Fruit fly (Drosophila melanogaster): ENCODE results near the gene RhoGEF64C.

The RhoGEF64C gene

DNA sequence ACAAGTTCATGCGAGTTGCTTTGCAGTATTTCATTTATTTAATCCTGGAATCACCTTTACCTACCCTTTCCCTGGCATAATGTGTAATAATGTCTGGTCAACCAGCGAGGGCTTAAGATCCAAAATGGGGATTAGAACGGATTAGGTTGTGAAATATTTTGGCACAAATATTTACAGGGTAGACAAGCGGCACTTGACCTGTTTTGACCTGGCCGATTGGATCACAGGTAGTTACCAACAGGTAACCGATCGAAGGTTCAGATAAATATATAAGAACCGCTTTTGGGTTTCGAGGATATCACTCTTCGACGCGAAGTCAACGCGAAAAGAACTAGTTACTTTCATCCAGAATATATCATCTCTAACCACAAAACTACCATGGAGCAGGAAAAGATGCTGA is 4.7 kb downstream of the RhoGEF64C start, which contains the start of gene CG13713:
TSS of gene CG13713 (plus strand) at position 301 of the 400 bp plus-strand sequence.
- no peak for TF ChIP-seq CG17801 (GFP tag; optimal IDR thresholded peaks at IDR 0.05; ENCODE audit: partially characterized antibody)

DNA sequence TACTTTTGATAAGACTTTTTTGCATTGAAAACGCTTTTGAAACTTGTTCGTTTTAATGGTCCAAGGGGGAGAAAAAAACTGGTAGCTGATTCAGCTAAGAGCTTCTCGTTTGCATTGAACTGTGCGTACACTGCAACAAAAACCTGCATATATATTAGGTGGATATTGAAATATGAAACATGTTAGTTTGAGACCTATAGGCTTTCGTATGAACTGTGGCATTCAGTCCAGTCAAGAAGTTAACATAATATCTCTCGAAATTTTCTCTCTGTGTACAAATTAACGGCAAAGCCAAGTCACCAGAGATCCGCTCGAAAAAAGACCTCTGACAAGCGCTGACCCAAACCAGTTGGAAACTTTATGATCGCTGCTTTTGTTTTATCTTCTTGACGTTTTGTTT is 5.4 kb downstream of the RhoGEF64C start:
- no peak for TF ChIP-seq CG17801 (GFP tag; optimal IDR thresholded peaks at IDR 0.05; ENCODE audit: partially characterized antibody)

DNA sequence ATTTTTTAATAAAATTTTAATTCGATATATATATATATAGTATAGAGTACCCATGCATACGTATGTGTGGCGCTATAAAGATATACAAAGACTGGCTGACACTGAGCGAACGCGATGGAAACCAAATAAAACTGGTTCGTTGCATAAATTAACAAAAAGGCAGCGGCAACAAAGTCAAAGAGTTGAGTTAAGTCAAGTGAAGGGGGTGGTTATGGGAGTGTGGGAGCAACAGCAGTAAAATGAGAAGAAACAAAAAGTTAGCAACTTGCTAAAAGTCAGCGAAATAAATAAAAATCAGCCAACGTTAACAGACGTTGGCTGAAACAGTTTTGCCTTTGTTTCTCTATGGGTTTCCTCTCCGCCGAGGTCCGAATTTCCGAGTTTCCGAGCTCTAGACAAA is 5.9 kb downstream of the RhoGEF64C start:
- TF ChIP-seq CG17801 (GFP tag; optimal IDR thresholded peaks at IDR 0.05; ENCODE audit: partially characterized antibody), result no peak

DNA sequence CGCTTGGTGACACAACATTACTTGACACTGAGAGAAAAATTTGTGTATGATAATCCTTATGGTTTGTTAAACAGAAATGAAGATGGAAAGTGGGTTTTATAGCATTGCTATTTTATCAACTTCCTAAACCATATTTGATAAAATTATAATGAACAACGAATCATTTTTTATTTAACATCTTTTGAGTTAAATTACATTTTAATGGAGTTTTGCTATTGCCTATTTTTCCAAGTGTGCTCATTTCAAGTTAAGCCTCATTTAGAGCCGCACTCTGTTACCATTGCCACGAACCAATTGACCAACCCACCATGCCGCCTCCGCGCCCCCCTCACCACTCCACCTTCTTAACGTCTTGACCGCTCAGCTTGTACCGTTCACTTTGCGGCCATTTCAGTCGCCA is 7.5 kb downstream of the RhoGEF64C start:
- no peak for TF ChIP-seq CG17801 (GFP tag; optimal IDR thresholded peaks at IDR 0.05; ENCODE audit: partially characterized antibody)

DNA sequence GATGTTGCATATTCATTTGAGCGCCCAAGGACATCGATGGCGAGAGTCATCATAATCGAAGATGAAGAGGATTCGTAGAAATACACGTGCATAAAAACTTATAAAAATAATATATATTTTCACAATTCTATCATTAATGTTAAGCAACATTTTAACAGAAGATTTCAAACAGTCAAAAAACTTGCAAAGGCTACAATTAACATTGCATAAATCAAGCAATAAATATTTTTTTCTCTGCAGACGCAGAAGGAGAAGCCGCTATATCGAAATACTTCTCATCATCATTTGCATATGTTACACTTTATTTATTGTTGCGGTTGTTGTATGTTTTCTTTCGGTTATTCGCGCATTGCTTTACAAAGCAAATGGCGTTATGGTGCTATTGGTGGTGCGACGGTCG is 9.4 kb downstream of the RhoGEF64C start:
- no peak for TF ChIP-seq CG17801 (GFP tag; optimal IDR thresholded peaks at IDR 0.05; ENCODE audit: partially characterized antibody)

DNA sequence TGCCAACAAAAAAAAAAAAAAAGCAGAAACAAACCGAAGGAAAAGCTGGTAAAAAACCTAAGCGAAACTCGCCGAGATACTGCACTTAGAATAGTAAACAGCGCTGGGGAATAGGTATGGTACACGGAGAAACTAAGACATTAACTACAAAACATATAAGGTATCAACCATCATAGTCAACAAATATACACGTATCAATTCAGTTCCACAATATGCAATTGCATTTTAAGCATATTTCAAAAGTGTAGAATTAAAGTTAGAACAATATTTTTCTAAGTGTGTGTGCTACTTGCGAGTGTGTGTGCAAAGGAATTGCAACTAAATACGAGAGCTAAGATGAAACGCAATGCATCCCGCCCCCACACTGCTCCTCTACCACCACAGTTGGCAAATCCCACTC is 15.2 kb downstream of the RhoGEF64C start:
- TF ChIP-seq CG17801 (GFP tag; optimal IDR thresholded peaks at IDR 0.05; ENCODE audit: partially characterized antibody), result no peak

DNA sequence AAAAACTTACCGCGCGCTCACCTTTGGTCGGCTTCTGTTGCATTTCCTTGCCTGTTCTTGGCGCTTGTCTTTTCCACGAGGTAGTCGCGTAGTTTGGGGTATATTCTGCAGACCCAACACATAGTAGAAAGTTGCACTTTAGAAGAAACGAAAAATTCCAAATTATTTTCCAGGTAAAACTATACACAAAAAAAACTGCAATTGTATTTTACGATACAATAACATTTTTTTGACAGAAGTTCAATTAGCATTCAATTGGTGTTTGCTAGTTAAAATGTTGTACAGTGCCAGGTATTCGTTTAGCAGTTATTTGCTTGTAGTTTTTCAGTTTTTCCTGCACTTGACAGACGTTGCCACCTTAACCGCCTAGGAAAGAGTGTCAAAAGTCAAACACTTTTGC is 16.0 kb downstream of the RhoGEF64C start:
- no peak for TF ChIP-seq CG17801 (GFP tag; optimal IDR thresholded peaks at IDR 0.05; ENCODE audit: partially characterized antibody)

DNA sequence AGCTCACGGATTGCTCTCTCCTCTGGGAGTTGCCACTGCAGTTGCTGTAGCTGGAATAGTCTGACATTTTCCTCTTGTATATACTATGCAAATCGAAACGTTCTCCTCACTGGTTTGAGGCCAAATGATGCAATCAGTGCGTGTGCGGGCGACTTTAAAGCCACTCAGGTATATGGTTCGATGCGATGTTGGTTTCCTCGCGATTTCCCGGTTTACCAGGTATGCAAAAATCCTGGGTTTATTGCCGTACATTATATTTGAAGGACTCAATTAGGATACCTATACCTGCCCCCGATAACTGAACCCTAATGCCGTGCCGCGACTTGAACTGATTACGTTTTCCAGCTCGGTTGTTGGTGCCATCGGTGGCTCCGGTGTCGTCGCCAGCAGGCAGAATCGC is 17.2 kb downstream of the RhoGEF64C start, which contains the start of gene CG13712:
TSS of gene CG13712 (minus strand) at position 101 of the 400 bp plus-strand sequence.
- TF ChIP-seq CG17801 (GFP tag; optimal IDR thresholded peaks at IDR 0.05; ENCODE audit: partially characterized antibody), result no peak

DNA sequence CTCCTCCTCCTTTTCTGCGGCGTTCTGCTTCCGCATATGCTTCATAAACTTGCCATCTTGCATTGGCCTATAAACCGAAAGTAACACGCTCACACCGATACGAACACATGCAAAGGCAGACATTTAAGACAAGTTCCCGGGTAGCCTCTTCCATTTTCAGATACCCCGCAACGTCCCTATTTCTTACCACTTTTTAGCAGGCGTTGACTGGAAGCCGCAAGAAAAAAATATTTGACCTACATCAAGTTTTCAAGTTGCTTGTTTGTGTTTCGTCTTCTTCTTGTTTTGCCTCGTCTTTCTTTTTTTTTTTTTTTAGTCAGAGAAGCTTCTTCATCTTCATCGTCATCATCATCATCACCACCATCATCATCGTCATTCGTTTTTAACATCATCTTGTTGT is 27.2 kb downstream of the RhoGEF64C start:
- TF ChIP-seq CG17801 (GFP tag; optimal IDR thresholded peaks at IDR 0.05; ENCODE audit: partially characterized antibody), result no peak

DNA sequence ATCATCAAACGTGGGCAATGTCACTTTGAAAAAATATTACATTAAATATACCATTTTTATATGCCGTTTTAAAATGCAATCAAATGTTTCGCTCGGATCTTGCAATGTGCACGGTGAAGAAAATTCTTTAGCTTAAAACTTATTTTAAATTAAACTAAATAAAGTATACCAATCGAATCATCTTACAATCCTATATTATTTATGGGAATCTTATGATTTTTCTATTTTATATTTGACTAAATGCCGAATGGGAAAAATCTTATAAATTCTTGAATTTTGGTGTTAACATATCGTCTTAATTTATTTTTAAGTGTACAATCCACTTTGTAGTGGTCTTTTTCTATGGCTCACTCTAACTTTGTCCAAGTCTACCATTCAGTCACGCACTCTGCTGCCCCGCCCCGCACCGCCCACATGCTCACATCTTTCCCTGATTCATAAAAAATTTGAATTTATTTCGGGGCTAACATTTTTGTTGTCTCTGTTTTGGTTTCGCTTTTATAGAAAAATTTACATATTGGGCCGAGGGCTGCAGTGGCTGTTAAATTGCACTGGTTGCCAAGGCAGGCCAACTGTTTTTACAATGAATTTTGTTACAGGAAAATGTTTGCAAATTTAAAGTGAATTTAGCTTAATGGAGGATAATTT is 28.1 kb downstream of the RhoGEF64C start:
- no peak for TF ChIP-seq CG17801 (GFP tag; optimal IDR thresholded peaks at IDR 0.05; ENCODE audit: partially characterized antibody)

DNA sequence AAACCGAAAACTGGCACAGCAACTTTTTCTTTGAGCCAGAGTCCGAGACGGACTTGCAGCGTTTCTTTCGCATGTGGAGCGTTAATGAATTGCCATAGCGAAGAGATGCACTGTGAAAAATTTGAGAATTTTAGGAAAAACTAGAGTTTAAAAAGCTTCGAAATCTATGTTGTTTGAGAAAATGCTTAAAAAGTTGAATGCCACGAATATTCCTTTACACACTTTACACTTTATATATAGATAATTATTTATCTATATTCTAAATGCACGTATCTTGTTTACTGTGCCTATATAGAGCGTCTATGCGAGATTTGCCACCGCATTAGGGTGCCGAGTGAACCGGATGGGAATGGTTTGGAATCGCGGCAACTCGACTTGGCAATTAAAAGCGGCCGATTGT is 29.3 kb downstream of the RhoGEF64C start:
- no peak for TF ChIP-seq CG17801 (GFP tag; optimal IDR thresholded peaks at IDR 0.05; ENCODE audit: partially characterized antibody)

DNA sequence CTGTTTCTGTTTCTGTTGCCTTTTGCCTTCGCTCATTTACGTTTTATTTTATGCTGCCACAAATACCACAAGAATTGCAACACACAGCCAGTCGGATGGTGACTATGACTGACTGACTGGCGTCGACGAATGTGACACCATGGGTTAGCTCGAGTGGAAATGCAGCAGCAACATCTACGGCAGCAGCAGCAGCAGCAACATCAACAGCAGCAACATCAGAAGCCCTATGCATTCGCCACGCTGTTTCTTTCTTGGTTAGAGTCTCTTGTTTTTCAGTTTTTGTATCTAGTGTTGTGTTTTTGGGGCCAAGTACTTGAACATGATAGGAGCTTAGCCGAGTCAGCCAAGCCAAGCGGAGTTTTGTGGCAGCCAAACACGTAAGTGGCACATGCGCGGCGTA is 37.2 kb downstream of the RhoGEF64C start:
- no peak for TF ChIP-seq CG17801 (GFP tag; optimal IDR thresholded peaks at IDR 0.05; ENCODE audit: partially characterized antibody)

DNA sequence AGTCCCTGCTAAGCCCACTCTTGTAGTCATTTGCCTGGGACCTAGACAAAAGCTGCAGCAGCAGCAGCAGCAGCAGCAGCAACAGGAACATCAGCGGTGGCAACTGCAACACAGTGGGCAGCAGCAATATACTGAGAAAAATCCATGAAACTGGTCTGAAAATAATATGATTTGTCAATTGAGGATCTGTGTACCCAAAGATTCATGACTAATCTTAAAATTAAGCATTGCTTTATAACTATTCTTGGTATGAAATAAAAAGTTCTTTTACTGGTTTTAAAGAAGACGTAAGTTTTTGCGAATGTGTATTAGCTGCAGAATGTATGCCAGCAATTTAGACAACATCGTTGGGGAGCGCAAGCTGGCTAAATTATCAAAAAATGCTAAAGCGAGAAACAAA is 39.1 kb downstream of the RhoGEF64C start:
- TF ChIP-seq CG17801 (GFP tag; optimal IDR thresholded peaks at IDR 0.05; ENCODE audit: partially characterized antibody), result no peak

DNA sequence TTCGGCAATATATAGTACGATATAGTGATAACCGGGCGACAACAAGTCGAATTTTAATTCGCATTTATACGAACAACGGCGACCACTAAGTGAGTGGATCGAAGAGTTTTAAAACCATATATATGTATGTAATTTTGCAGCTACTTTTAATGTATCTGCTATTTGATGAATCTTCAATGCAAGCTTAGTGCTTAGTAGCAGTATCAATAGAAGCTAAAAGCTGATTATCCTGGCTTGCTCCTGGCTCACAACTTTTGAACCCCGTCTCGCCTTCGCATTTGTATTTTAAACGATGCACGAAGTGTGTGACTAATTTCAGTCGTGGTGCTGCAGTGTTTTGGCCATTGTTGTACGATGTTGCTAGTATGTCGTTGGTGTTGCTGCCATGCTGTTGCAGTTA is 44.1 kb downstream of the RhoGEF64C start:
- no peak for TF ChIP-seq CG17801 (GFP tag; optimal IDR thresholded peaks at IDR 0.05; ENCODE audit: partially characterized antibody)

DNA sequence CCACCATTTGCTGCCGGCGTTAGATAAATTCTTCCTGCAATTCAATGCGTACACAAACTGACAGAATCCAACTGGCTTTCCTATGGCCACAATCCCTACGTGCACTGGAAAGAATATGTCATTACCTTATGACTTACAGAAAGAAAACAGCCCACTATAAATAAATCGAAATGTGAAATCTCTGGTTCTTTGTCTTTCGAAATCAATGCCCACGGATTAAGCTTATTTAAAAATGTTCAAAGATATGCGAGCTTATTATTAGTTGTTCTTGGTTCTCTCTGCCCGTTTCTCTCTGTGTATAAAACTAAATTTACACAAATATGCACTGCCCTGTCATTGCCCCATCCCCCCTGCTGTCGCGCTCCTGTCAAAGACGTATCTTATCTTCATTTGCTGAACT is 52.6 kb downstream of the RhoGEF64C start:
- no peak for TF ChIP-seq CG17801 (GFP tag; optimal IDR thresholded peaks at IDR 0.05; ENCODE audit: partially characterized antibody)

DNA sequence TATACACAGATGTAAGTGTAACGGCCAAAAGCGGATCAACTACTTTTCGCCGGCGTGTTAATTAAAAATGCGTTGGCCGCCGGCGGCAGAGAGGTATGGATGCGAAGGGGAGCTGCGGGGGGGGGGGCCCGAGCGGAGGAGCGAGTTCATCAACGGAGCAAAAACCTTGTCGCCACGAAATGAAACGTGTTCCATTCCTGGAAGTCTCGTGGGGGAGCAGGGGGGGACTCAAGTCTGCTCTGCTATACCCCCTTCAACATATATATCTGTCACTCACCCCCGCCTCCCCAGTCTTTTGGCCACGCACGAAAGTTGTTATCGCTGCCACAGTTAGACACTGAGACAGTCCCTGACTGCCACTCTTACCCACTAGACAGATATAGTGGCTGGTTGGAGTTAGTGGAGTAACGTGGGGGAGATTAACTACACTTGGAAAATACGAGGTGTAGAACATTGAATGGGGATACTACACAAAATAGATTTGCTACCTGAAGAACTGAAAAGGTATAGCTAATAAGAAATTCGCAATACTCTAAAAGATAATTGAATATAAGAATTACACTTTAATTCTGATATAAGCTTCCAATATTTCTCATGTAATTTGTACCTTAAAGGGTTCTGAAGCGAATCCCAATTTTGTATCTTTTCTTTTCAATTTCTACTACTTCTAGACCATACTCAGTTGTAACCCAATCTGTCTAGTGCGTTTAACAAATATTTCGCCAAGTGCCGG is 54.7 kb downstream of the RhoGEF64C start:
- TF ChIP-seq CG17801 (GFP tag; optimal IDR thresholded peaks at IDR 0.05; ENCODE audit: partially characterized antibody), result no peak

Measured in ovary, adult (tissue).